Fruit fly (Drosophila melanogaster) whole organism, adult: ENCODE measurements around the gene trr.
A peak's percentile ranks its signal among the peaks of the same experiment; 100 is the strongest.

Experiments used
- CG11617 ChIP-seq: fragments of 200-800 bp; sonication (Bioruptor generic); optimal IDR thresholded peaks from 2 replicates; lab custom pipeline; 2017; ENCODE audit warnings: mild to moderate bottlenecking, missing biosample characterization, missing genetic modification reagents, missing genetic modification characterization
- CG12768 ChIP-seq: fragments of 200-800 bp; sonication (Bioruptor generic); optimal IDR thresholded peaks from 2 replicates; lab custom pipeline; 2017; ENCODE audit warnings: missing biosample characterization, missing genetic modification characterization, mild to moderate bottlenecking, moderate library complexity, missing genetic modification reagents
- CG14711 ChIP-seq: fragments of 200-800 bp; sonication (Bioruptor generic); optimal IDR thresholded peaks from 2 replicates; lab custom pipeline; 2018; ENCODE audit warnings: missing biosample characterization, mild to moderate bottlenecking, missing genetic modification characterization, moderate library complexity
- CG1620 ChIP-seq: fragments of 200-800 bp; sonication (Bioruptor generic); optimal IDR thresholded peaks from 2 replicates; lab custom pipeline; 2016; ENCODE audit warnings: missing biosample characterization, missing genetic modification characterization
- CG33017 ChIP-seq: fragments of 200-800 bp; sonication (Bioruptor generic); optimal IDR thresholded peaks from 2 replicates; lab custom pipeline; 2018; ENCODE audit warnings: missing biosample characterization, mild to moderate bottlenecking, missing genetic modification characterization, moderate library complexity
- CG5204 ChIP-seq: fragments of 200-800 bp; sonication (Bioruptor generic); optimal IDR thresholded peaks from 2 replicates; lab custom pipeline; 2016; ENCODE audit warnings: missing biosample characterization, missing genetic modification characterization
- CG7045 ChIP-seq: fragments of 200-800 bp; sonication (Bioruptor generic); optimal IDR thresholded peaks from 2 replicates; lab custom pipeline; 2017; ENCODE audit warnings: missing biosample characterization, mild to moderate bottlenecking, missing genetic modification characterization
- CG7101 ChIP-seq: fragments of 200-800 bp; sonication (Bioruptor generic); optimal IDR thresholded peaks from 2 replicates; lab custom pipeline; 2018; ENCODE audit warnings: missing biosample characterization, mild to moderate bottlenecking, missing genetic modification characterization, moderate library complexity
- Clk ChIP-seq: fragments of 200-800 bp; sonication (Bioruptor generic); optimal IDR thresholded peaks from 2 replicates; lab custom pipeline; 2017; ENCODE audit warnings: missing biosample characterization, missing genetic modification characterization
- Crg-1 ChIP-seq: fragments of 200-800 bp; sonication (Bioruptor generic); optimal IDR thresholded peaks from 2 replicates; lab custom pipeline; 2016; ENCODE audit warnings: missing biosample characterization, missing genetic modification characterization
- Hr96 ChIP-seq: fragments of 200-800 bp; sonication (Bioruptor generic); optimal IDR thresholded peaks from 2 replicates; lab custom pipeline; 2016; ENCODE audit warnings: missing biosample characterization, missing genetic modification characterization
- Mnt ChIP-seq: fragments of 200-800 bp; sonication (Bioruptor generic); optimal IDR thresholded peaks from 2 replicates; lab custom pipeline; 2016; ENCODE audit warnings: missing biosample characterization, mild to moderate bottlenecking, missing genetic modification characterization
- bab1 ChIP-seq: fragments of 200-800 bp; sonication (Bioruptor generic); optimal IDR thresholded peaks from 3 replicates; lab custom pipeline; 2019; ENCODE audit warnings: missing biosample characterization, mild to moderate bottlenecking, missing genetic modification characterization, moderate library complexity
- cic ChIP-seq: fragments of 200-800 bp; sonication (Bioruptor generic); optimal IDR thresholded peaks from 2 replicates; lab custom pipeline; 2017; ENCODE audit warnings: missing biosample characterization, mild to moderate bottlenecking, missing genetic modification characterization, moderate library complexity
- cnc ChIP-seq, 2 experiments: fragments of >200 bp; optimal IDR thresholded peaks; 2 replicates each; lab custom pipeline; 2017
- kay ChIP-seq: fragments of 200-800 bp; sonication (Bioruptor generic); peaks from one replicate; lab custom pipeline; 2016; ENCODE audit warnings: missing biosample characterization, missing genetic modification characterization, borderline replicate concordance
- ovo ChIP-seq: fragments of 200-800 bp; sonication (Bioruptor generic); optimal IDR thresholded peaks from 2 replicates; lab custom pipeline; 2016; ENCODE audit warnings: missing biosample characterization, missing genetic modification characterization
- pad ChIP-seq: fragments of 200-800 bp; sonication (Bioruptor generic); optimal IDR thresholded peaks from 3 replicates; lab custom pipeline; 2017; ENCODE audit warnings: missing biosample characterization, missing genetic modification characterization, mild to moderate bottlenecking, moderate library complexity, missing genetic modification reagents
- tj ChIP-seq: fragments of 200-800 bp; sonication (Bioruptor generic); optimal IDR thresholded peaks from 3 replicates; lab custom pipeline; 2017; ENCODE audit warnings: missing biosample characterization, mild to moderate bottlenecking, missing genetic modification characterization, moderate library complexity
- toe ChIP-seq: fragments of 200-800 bp; sonication (Bioruptor generic); optimal IDR thresholded peaks from 2 replicates; lab custom pipeline; 2016; ENCODE audit warnings: missing biosample characterization, missing genetic modification characterization

The trr gene

dm6 chrX:1858867-1859266, 30.9 kb downstream of the trr start, which contains the start of gene Lamtor5:
Gene Lamtor5, minus strand, starts transcription at chrX:1858971.
- TF ChIP-seq CG12768 (GFP tag; lab: Kevin White, UChicago) (peak; percentile 45), tj (GFP tag; lab: Kevin White, UChicago) (no peak), CG7101 (tag; lab: Kevin White, UChicago) (peak; percentile 51), cnc (optimal IDR thresholded peaks at IDR 0.05; lab: Kevin White, UChicago) (no peak), CG33017 (tag; lab: Kevin White, UChicago) (peak; percentile 20), CG7045 (GFP tag; lab: Kevin White, UChicago) (peak; percentile 22), bab1 (GFP tag; lab: Kevin White, UChicago) (peak; percentile 77), kay (no peak), ovo (GFP tag; lab: Kevin White, UChicago) (peak; percentile 2), pad (GFP tag; lab: Kevin White, UChicago) (peak; percentile 21), CG5204 (peak; percentile 41), CG14711 (peak; percentile 51), Clk (no peak), Hr96 (GFP tag; lab: Kevin White, UChicago) (peak; percentile 2), Crg-1 (GFP tag; lab: Kevin White, UChicago) (no peak), cic (GFP tag; lab: Kevin White, UChicago) (no peak), toe (GFP tag; lab: Kevin White, UChicago) (no peak), CG11617 (GFP tag; lab: Kevin White, UChicago) (peak; percentile 56), Mnt (GFP tag; lab: Kevin White, UChicago) (peak; percentile 29), CG1620 (peak; percentile 44)

- no peak for TF ChIP-seq CG33017 (tag; lab: Kevin White, UChicago)
- TF ChIP-seq CG5204 = no peak
- no peak for TF ChIP-seq CG7045 (GFP tag; lab: Kevin White, UChicago)
- no peak for TF ChIP-seq ovo (GFP tag; lab: Kevin White, UChicago)
- no peak for TF ChIP-seq tj (GFP tag; lab: Kevin White, UChicago)
Measured at dm6 chrX:1856605-1857004, 33.1 kb downstream of the trr start.

- TF ChIP-seq toe (GFP tag; lab: Kevin White, UChicago) = no peak
- no peak for TF ChIP-seq CG7045 (GFP tag; lab: Kevin White, UChicago)
- TF ChIP-seq Clk = no peak
- TF ChIP-seq Crg-1 (GFP tag; lab: Kevin White, UChicago) = no peak
- TF ChIP-seq CG5204 = no peak
- TF ChIP-seq CG7101 (tag; lab: Kevin White, UChicago) = no peak
- TF ChIP-seq CG11617 (GFP tag; lab: Kevin White, UChicago) = no peak
- TF ChIP-seq tj (GFP tag; lab: Kevin White, UChicago) = no peak
- TF ChIP-seq Mnt (GFP tag; lab: Kevin White, UChicago) = no peak
- no peak for TF ChIP-seq cic (GFP tag; lab: Kevin White, UChicago)
- TF ChIP-seq CG12768 (GFP tag; lab: Kevin White, UChicago) = no peak
- no peak for TF ChIP-seq Hr96 (GFP tag; lab: Kevin White, UChicago)
- no peak for TF ChIP-seq CG14711
Measured at dm6 chrX:1854873-1855272, 34.9 kb downstream of the trr start.

dm6 chrX:1854070-1854469, 35.7 kb downstream of the trr start:
- TF ChIP-seq tj (GFP tag; lab: Kevin White, UChicago) = no peak
- TF ChIP-seq CG14711 = no peak
- no peak for TF ChIP-seq CG1620
- no peak for TF ChIP-seq Clk
- TF ChIP-seq CG7101 (tag; lab: Kevin White, UChicago) = peak; percentile 10
- TF ChIP-seq ovo (GFP tag; lab: Kevin White, UChicago) = peak; percentile 21
- TF ChIP-seq Crg-1 (GFP tag; lab: Kevin White, UChicago) = peak; percentile 40
- TF ChIP-seq Hr96 (GFP tag; lab: Kevin White, UChicago) = no peak
- no peak for TF ChIP-seq CG7045 (GFP tag; lab: Kevin White, UChicago)
- TF ChIP-seq bab1 (GFP tag; lab: Kevin White, UChicago) = no peak
- TF ChIP-seq CG33017 (tag; lab: Kevin White, UChicago) = no peak
- TF ChIP-seq pad (GFP tag; lab: Kevin White, UChicago) = no peak
- no peak for TF ChIP-seq CG5204
- TF ChIP-seq CG11617 (GFP tag; lab: Kevin White, UChicago) = no peak
- no peak for TF ChIP-seq toe (GFP tag; lab: Kevin White, UChicago)
- TF ChIP-seq Mnt (GFP tag; lab: Kevin White, UChicago) = peak; percentile 26
- TF ChIP-seq cnc (optimal IDR thresholded peaks at IDR 0.05; lab: Kevin White, UChicago) = no peak
- TF ChIP-seq kay = no peak
- TF ChIP-seq cic (GFP tag; lab: Kevin White, UChicago) = no peak

dm6 chrX:1849914-1850313, 39.8 kb downstream of the trr start:
- peak; percentile 73 for TF ChIP-seq tj (GFP tag; lab: Kevin White, UChicago)
- peak; percentile 67 for TF ChIP-seq Hr96 (GFP tag; lab: Kevin White, UChicago)
- TF ChIP-seq CG7101 (tag; lab: Kevin White, UChicago) = peak; percentile 91
- peak; percentile 70 for TF ChIP-seq CG5204
- peak; percentile 57 for TF ChIP-seq CG7045 (GFP tag; lab: Kevin White, UChicago)
- TF ChIP-seq bab1 (GFP tag; lab: Kevin White, UChicago) = peak; percentile 86
- peak; percentile 76 for TF ChIP-seq pad (GFP tag; lab: Kevin White, UChicago)
- peak; percentile 76 for TF ChIP-seq CG33017 (tag; lab: Kevin White, UChicago)
- peak; percentile 75 for TF ChIP-seq CG1620
- peak; percentile 93 for TF ChIP-seq kay
- peak; percentile 79 for TF ChIP-seq CG12768 (GFP tag; lab: Kevin White, UChicago)
- peak; percentile 57 for TF ChIP-seq cic (GFP tag; lab: Kevin White, UChicago)
- TF ChIP-seq CG11617 (GFP tag; lab: Kevin White, UChicago) = peak; percentile 87
- TF ChIP-seq Mnt (GFP tag; lab: Kevin White, UChicago) = peak; percentile 94
- peak; percentile 63 for TF ChIP-seq Crg-1 (GFP tag; lab: Kevin White, UChicago)
- TF ChIP-seq cnc (optimal IDR thresholded peaks at IDR 0.05; lab: Kevin White, UChicago) = no peak
- TF ChIP-seq CG14711 = peak; percentile 83
- peak; percentile 57 for TF ChIP-seq toe (GFP tag; lab: Kevin White, UChicago)
- TF ChIP-seq Clk = peak; percentile 36
- peak; percentile 30 for TF ChIP-seq ovo (GFP tag; lab: Kevin White, UChicago)
